Worm (Caenorhabditis elegans) whole organism, L3 larva: ENCODE data around the gene M01F1.9.

ENCODE experiments used
- ZK546.5 ChIP-seq: sonication (generic microtip); optimal IDR thresholded peaks from 2 replicates; lab custom pipeline; 2017; ENCODE audit warnings: missing biosample characterization, missing genetic modification characterization
- aly-2 ChIP-seq: fragments of 150-350 bp; optimal IDR thresholded peaks from 2 replicates; lab custom pipeline; 2014; ENCODE audit warnings: missing biosample characterization, missing genetic modification characterization
- ama-1 ChIP-seq: fragments of 150-350 bp; optimal IDR thresholded peaks from 2 replicates; lab custom pipeline; 2018
- ceh-82 ChIP-seq: fragments of 150-350 bp; optimal IDR thresholded peaks from 2 replicates; lab custom pipeline; 2014; ENCODE audit warnings: missing biosample characterization, missing genetic modification characterization
- ceh-9 ChIP-seq: sonication (generic microtip); optimal IDR thresholded peaks from 2 replicates; lab custom pipeline; 2018; ENCODE audit warnings: missing biosample characterization, missing genetic modification characterization
- daf-12 ChIP-seq: fragments of 150-350 bp; optimal IDR thresholded peaks from 2 replicates; lab custom pipeline; 2014; ENCODE audit warnings: missing biosample characterization, missing genetic modification reagents, missing genetic modification characterization
- egl-27 ChIP-seq: sonication (generic microtip); optimal IDR thresholded peaks from 4 replicates; lab custom pipeline; 2017; ENCODE audit warnings: missing biosample characterization, missing genetic modification reagents, missing genetic modification characterization
- egl-5 ChIP-seq: fragments of 150-350 bp; optimal IDR thresholded peaks from 2 replicates; lab custom pipeline; 2017; ENCODE audit warnings: missing biosample characterization, missing genetic modification reagents, missing genetic modification characterization, inconsistent platforms
- fos-1 ChIP-seq: fragments of 150-350 bp; optimal IDR thresholded peaks from 2 replicates; lab custom pipeline; 2014; ENCODE audit warnings: missing biosample characterization, missing genetic modification characterization
- hmg-11 ChIP-seq: sonication (generic microtip); optimal IDR thresholded peaks from 2 replicates; lab custom pipeline; 2016; ENCODE audit warnings: missing genetic modification characterization, missing compliant biosample characterization
- jun-1 ChIP-seq: fragments of 150-350 bp; optimal IDR thresholded peaks from 2 replicates; lab custom pipeline; 2014; ENCODE audit warnings: missing biosample characterization, missing genetic modification reagents, missing genetic modification characterization
- lin-39 ChIP-seq: fragments of 150-350 bp; optimal IDR thresholded peaks from 2 replicates; lab custom pipeline; 2018; ENCODE audit warnings: missing biosample characterization, missing genetic modification reagents, missing genetic modification characterization
- lsy-12 ChIP-seq: sonication (generic microtip); optimal IDR thresholded peaks from 2 replicates; lab custom pipeline; 2016; ENCODE audit warnings: mild to moderate bottlenecking, missing genetic modification characterization, missing compliant biosample characterization
- mdl-1 ChIP-seq: fragments of 150-350 bp; optimal IDR thresholded peaks from 2 replicates; lab custom pipeline; 2014; ENCODE audit warnings: missing biosample characterization, missing genetic modification characterization
- nfya-1 ChIP-seq: sonication (generic microtip); optimal IDR thresholded peaks from 2 replicates; lab custom pipeline; 2017; ENCODE audit warnings: missing genetic modification characterization, mild to moderate bottlenecking, missing compliant biosample characterization, antibody characterized with exemption, moderate library complexity; ENCODE audit not compliant: insufficient read depth
- nhr-11 ChIP-seq: fragments of 150-350 bp; optimal IDR thresholded peaks from 2 replicates; lab custom pipeline; 2014; ENCODE audit warnings: missing biosample characterization, missing genetic modification characterization
- nhr-23 ChIP-seq: fragments of 150-350 bp; optimal IDR thresholded peaks from 2 replicates; lab custom pipeline; 2014; ENCODE audit warnings: missing biosample characterization, missing genetic modification reagents, missing genetic modification characterization
- nhr-237 ChIP-seq: fragments of 150-350 bp; optimal IDR thresholded peaks from 2 replicates; lab custom pipeline; 2014; ENCODE audit warnings: missing biosample characterization, missing genetic modification characterization
- nhr-25 ChIP-seq: sonication (generic microtip); optimal IDR thresholded peaks from 2 replicates; lab custom pipeline; 2017; ENCODE audit warnings: missing biosample characterization, missing genetic modification characterization
- nhr-43 ChIP-seq: sonication (generic microtip); optimal IDR thresholded peaks from 2 replicates; lab custom pipeline; 2016; ENCODE audit warnings: mild to moderate bottlenecking, missing genetic modification characterization, missing compliant biosample characterization; ENCODE audit not compliant: poor library complexity, severe bottlenecking
- nhr-76 ChIP-seq: fragments of 150-350 bp; sonication (generic microtip); optimal IDR thresholded peaks from 5 replicates; lab custom pipeline; 2014; ENCODE audit warnings: missing biosample characterization, missing genetic modification characterization
- nhr-77 ChIP-seq: fragments of 150-350 bp; optimal IDR thresholded peaks from 2 replicates; lab custom pipeline; 2014; ENCODE audit warnings: missing biosample characterization, missing genetic modification characterization
- pha-4 ChIP-seq: fragments of 150-350 bp; optimal IDR thresholded peaks from 2 replicates; lab custom pipeline; 2014; ENCODE audit warnings: missing biosample characterization, missing genetic modification reagents, missing genetic modification characterization
- sea-2 ChIP-seq: fragments of 150-350 bp; sonication (generic microtip); optimal IDR thresholded peaks from 4 replicates; lab custom pipeline; 2014; ENCODE audit warnings: missing biosample characterization, missing genetic modification reagents, missing genetic modification characterization
- zag-1 ChIP-seq: fragments of 150-350 bp; optimal IDR thresholded peaks from 2 replicates; lab custom pipeline; 2014; ENCODE audit warnings: missing biosample characterization, missing genetic modification characterization

The M01F1.9 gene

DNA sequence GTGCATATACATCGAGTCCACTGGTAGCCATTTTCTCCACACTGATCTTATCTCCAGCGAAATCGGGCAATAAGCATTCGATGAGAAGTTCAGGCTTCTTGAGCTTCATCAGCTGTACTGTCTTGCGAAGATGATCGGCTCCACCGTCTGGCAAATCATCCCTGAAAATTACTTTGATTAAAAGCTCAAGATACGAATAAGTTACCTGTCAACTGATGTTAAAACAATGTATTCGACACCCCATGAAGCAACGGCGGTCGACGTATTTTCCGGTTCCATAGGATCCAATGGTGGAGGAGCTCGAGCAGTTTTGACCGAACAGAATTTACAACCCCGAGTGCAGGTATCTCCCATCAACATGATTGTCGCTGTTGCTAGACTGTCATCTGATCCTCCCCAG, 5.4 kb upstream of the M01F1.9 start:
- TF ChIP-seq daf-12 (tag; lab: Kevin White, UChicago), result no peak
- no peak for TF ChIP-seq egl-5
- TF ChIP-seq sea-2, result no peak

DNA sequence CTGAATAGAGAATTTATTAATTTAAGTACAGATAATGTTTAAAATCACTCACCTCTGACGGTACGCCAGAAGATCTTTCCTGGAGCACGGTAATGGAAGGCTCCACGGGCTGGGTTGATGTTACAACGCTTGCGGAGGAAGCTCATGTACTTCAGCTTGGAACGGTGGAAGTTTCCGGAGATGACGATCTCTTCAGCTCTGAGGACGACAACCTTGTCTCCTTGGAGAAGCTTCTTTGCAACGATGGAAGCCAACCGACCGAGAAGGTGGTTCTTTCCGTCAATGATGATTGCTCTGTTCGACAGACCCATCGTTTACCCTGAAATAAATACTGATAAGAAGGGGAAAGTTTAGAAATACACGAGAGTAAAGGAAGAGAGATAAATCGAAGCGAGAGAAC, 4.4 kb upstream of the M01F1.9 start, which contains the start of gene rpl-16:
Gene rpl-16 (minus strand): TSS at position 319 of the 400 bp plus-strand sequence.
- TF ChIP-seq zag-1 (tag; lab: Kevin White, UChicago) (no peak), hmg-11 (no peak), lin-39 (tag; lab: Kevin White, UChicago) (no peak), nhr-43 (tag; lab: Kevin White, UChicago) (no peak), ZK546.5 (tag; lab: Kevin White, UChicago) (no peak), egl-5 (no peak), ama-1 (lab: Kevin White, UChicago) (no peak), lsy-12 (no peak), ceh-82 (tag; lab: Kevin White, UChicago) (no peak), ceh-9 (tag; lab: Kevin White, UChicago) (no peak), egl-27 (no peak), sea-2 (no peak)

DNA sequence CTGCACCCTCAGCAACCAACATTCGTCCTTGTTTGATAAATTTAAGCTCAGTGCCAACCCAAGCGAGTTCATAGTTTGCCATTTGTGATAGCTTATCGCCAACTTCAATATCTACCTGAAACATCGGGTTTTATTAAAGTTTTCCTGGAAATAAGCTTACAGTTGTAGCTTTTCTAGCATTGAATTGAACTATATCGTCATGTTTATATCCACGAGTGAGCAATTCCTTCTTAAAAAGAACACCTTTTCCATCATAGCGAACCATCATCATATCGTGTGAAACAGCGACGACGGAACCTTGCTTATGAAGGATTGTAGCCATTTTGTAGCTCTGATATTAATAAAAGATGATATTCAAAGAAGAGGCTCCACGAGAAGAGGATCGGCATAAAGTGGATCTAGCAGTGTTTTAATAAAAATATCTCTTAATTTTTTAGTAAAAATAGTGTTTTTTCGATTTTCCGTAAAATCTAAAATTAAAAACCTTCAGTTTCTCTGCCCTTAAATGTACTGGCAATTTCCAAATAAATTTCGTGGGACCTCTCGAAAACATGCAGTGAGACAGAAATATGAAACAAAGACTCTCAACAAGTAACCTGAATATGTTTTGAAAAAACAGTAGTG, 3.5 kb upstream of the M01F1.9 start, which contains the start of gene M01F1.8:
Gene M01F1.8 (minus strand): TSS at position 335 of the 624 bp plus-strand sequence.
- TF ChIP-seq nhr-77 (tag; lab: Kevin White, UChicago), result peak; percentile 18
- no peak for TF ChIP-seq ZK546.5 (tag; lab: Kevin White, UChicago)

DNA sequence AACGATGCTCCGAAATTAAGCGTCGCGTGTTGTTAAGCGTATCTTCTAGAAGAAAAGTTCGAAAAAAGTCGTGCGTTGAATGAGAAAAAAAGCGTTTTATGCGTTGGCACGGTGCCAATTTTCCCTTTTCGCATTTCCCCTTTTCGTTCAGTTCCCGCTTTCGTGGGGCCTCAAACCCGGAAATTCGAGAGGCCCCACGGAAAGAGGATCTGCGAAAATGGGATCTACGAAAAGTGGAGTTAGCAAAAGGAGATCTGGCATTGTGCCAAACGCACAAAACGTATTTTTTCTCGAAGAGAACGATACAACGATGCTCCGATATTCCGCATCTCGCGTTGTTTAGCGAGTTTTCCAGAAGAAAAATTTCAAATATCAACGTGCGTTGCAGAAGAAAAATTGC, 993 bp upstream of the M01F1.9 start:
- TF ChIP-seq jun-1 (peak; percentile 3), nhr-237 (tag; lab: Kevin White, UChicago) (no peak)
- TF ChIP-seq, all 47 proteins: peak for 1

DNA sequence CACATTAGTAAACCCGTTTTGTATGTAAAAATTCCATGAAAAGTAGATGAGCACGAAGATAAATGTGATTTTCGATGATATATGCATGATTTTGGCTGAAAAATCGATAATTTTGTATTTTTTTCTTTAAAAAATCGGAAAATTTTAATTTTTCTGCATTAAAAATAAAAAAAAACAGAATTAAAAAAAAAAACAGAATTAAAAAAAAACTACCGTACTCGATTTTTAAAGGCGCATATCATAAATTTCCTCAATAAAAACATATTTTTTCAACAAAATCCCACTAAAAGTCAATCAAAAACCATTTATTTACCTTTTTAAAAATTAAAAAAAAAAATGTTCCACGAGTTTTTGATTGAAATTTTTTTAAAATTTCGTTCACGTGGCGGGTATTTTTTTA, 5.7 kb downstream of the M01F1.9 start, which contains the start of gene gly-14:
Gene gly-14 (minus strand): TSS at position 101 of the 400 bp plus-strand sequence.
- TF ChIP-seq nhr-23 (tag; lab: Kevin White, UChicago), result no peak
- no peak for TF ChIP-seq nhr-76 (tag; lab: Kevin White, UChicago)
- TF ChIP-seq nhr-25, result no peak
- no peak for TF ChIP-seq nfya-1 (tag; lab: Kevin White, UChicago)
- TF ChIP-seq zag-1 (tag; lab: Kevin White, UChicago), result no peak
- TF ChIP-seq, all 47 proteins: peak for 0

DNA sequence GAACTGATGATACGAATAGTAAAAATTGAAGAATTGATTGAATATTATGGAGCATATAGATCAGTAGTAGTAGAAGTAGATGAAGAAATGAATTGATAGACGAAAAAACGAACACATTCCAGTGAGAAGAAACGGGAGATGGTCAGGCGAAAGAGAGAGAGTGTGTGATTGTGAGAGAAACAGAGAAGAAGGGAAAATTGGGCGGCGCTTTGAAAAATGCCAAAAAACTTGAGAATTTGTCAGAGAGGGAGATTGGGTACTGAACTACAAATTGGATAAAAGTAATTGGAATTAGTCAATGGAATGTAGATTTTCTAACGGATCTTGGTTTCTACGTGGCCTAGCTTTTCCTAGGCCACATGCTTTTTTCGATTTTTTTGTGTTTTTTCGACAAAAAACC, 10.6 kb downstream of the M01F1.9 start, which contains the start of gene C34C12.7:
Gene C34C12.7 (minus strand): TSS at position 118 of the 400 bp plus-strand sequence.
- no peak for TF ChIP-seq nhr-11 (tag; lab: Kevin White, UChicago)
- TF ChIP-seq, all 47 proteins: peak for 0

DNA sequence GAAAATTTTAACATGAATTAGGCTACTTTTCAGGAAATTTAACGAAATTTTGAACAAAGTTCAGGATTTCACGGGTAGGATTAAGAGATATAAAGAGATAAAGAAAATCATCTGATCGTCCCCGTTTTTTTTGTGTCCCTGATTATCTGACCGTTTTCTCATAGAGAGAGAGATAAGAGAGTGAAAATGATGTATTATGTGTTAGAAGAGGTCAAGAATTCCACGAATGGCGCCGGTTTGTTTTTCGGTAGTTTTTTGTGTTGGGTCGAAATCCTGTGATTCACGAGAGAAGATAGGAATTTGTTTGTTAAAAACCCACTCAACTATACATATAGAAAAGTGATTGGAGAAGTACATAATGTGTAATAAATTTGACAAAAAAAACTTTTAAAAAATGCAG, 11.7 kb downstream of the M01F1.9 start:
- TF ChIP-seq pha-4 (tag; lab: Kevin White, UChicago) (no peak), nhr-23 (tag; lab: Kevin White, UChicago) (peak; percentile 51)
- TF ChIP-seq, all 47 proteins: peak for 1

DNA sequence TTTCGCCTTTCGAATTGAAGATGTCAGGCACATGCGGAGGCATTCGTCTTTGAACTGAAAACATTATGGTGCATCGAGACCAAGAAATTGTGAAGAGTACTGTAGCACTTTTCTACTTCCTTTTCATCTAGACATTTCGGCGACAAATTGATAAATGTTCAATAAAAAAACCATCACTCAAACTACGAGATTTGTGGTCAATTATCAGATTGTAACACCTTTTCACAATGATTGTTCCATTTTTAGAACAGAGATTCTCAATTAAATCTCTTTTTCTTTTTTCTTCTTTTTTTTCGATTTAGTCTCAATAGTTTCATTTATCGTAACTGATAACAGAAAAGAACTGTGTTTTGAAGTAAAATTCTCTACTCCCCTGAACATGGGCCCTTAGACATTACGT, 12.8 kb downstream of the M01F1.9 start:
- peak; percentile 6 for TF ChIP-seq nhr-23 (tag; lab: Kevin White, UChicago)
- no peak for TF ChIP-seq mdl-1 (tag; lab: Kevin White, UChicago)
- TF ChIP-seq ceh-9 (tag; lab: Kevin White, UChicago), result no peak
- TF ChIP-seq nhr-43 (tag; lab: Kevin White, UChicago), result peak; percentile 3
- no peak for TF ChIP-seq fos-1 (tag; lab: Kevin White, UChicago)
- TF ChIP-seq aly-2 (tag; lab: Kevin White, UChicago), result no peak
